Worm (Caenorhabditis elegans) whole organism, L3 larva: Measurements from ENCODE around the gene ech-8.

Experiments used
- nhr-11 ChIP-seq: fragments of 150-350 bp; optimal IDR thresholded peaks from 2 replicates; lab custom pipeline; 2014; ENCODE audit warnings: missing biosample characterization, missing genetic modification characterization
- nhr-23 ChIP-seq: fragments of 150-350 bp; optimal IDR thresholded peaks from 2 replicates; lab custom pipeline; 2014; ENCODE audit warnings: missing biosample characterization, missing genetic modification reagents, missing genetic modification characterization
- pha-4 ChIP-seq: fragments of 150-350 bp; optimal IDR thresholded peaks from 2 replicates; lab custom pipeline; 2014; ENCODE audit warnings: missing biosample characterization, missing genetic modification reagents, missing genetic modification characterization
- snpc-4 ChIP-seq: fragments of 150-350 bp; optimal IDR thresholded peaks from 2 replicates; lab custom pipeline; 2014; ENCODE audit warnings: missing biosample characterization, missing genetic modification characterization
- unc-39 ChIP-seq: sonication (generic microtip); optimal IDR thresholded peaks from 4 replicates; lab custom pipeline; 2017; ENCODE audit warnings: missing biosample characterization, missing genetic modification characterization
- unc-62 ChIP-seq: fragments of 150-350 bp; sonication (generic microtip); optimal IDR thresholded peaks from 4 replicates; lab custom pipeline; 2014; ENCODE audit warnings: missing biosample characterization, missing genetic modification reagents, missing genetic modification characterization
- ztf-11 ChIP-seq: fragments of 150-350 bp; optimal IDR thresholded peaks from 2 replicates; lab custom pipeline; 2014; ENCODE audit warnings: missing biosample characterization, missing genetic modification characterization

DNA sequence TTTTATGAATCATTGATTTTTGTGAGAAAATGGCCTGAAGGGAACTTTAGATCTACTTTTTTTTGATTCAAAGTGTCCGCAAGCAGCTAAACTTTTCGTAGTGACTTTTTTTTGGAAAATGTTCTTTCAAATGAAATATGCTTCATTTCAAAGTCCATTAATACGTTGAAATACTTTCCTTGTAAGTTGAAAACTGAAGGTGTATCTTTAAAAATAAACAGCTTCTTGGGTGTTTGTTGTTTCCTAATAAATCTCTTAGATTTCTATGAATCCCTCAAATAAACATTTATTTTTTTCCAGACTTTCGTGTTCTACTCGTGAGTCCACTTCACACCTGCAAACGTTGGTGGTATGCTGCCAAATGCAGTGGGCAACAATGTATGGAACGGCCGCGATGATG, 47.7 kb upstream of the ech-8 start, which contains the start of gene ebax-1:
- no peak for TF ChIP-seq pha-4 (tag; lab: Kevin White, UChicago)
- no peak for TF ChIP-seq ztf-11
- TF ChIP-seq unc-39 (tag; lab: Kevin White, UChicago), result no peak
- TF ChIP-seq nhr-23, result no peak
- no peak for TF ChIP-seq snpc-4 (tag; lab: Kevin White, UChicago)
- no peak for TF ChIP-seq nhr-11 (tag; lab: Kevin White, UChicago)
- TF ChIP-seq unc-62 (GFP tag; lab: Kevin White, UChicago), result no peak
